Worm (Caenorhabditis elegans) whole organism, L1 larva: ENCODE results near the gene acr-9.
A peak's percentile ranks its signal among the peaks of the same experiment; 100 is the strongest.

ENCODE experiments used
- C04F5.9 ChIP-seq: sonication (generic microtip); optimal IDR thresholded peaks from 2 replicates; lab custom pipeline; 2016; ENCODE audit warnings: missing genetic modification characterization, missing compliant biosample characterization
- C16A3.4 ChIP-seq: fragments of 150-350 bp; optimal IDR thresholded peaks from 2 replicates; lab custom pipeline; 2014; ENCODE audit warnings: missing biosample characterization, missing genetic modification characterization
- C34B4.2 ChIP-seq: sonication (generic microtip); optimal IDR thresholded peaks from 2 replicates; lab custom pipeline; 2017; ENCODE audit warnings: mild to moderate bottlenecking, missing genetic modification characterization, missing compliant biosample characterization
- F16B12.6 ChIP-seq: fragments of 150-350 bp; optimal IDR thresholded peaks from 2 replicates; lab custom pipeline; 2014; ENCODE audit warnings: missing biosample characterization, missing genetic modification characterization
- Y116A8C.19 ChIP-seq: sonication (generic microtip); optimal IDR thresholded peaks from 2 replicates; lab custom pipeline; 2016; ENCODE audit warnings: missing compliant biosample characterization, missing genetic modification characterization, borderline replicate concordance
- aly-2 ChIP-seq: fragments of 150-350 bp; optimal IDR thresholded peaks from 2 replicates; lab custom pipeline; 2014; ENCODE audit warnings: missing biosample characterization, missing genetic modification characterization
- ceh-63 ChIP-seq: fragments of 200-800 bp; sonication (Bioruptor generic); optimal IDR thresholded peaks from 2 replicates; lab custom pipeline; 2018; ENCODE audit warnings: mild to moderate bottlenecking, missing genetic modification characterization, missing compliant biosample characterization
- ceh-82 ChIP-seq, 3 experiments: fragments of 150-350 bp in 1 of 3; sonication (generic microtip) in 2 of 3; optimal IDR thresholded peaks; 2 replicates each; lab custom pipeline; 2014 to 2017; ENCODE audit warnings: missing biosample characterization in 3 of 3, missing genetic modification characterization in 3 of 3
- ceh-90 ChIP-seq: sonication (generic microtip); optimal IDR thresholded peaks from 2 replicates; lab custom pipeline; 2016; ENCODE audit warnings: missing genetic modification characterization, missing compliant biosample characterization
- ces-1 ChIP-seq: fragments of 150-350 bp; optimal IDR thresholded peaks from 2 replicates; lab custom pipeline; 2014; ENCODE audit warnings: missing biosample characterization, missing genetic modification reagents, missing genetic modification characterization
- efl-1 ChIP-seq, 4 experiments: fragments of 150-350 bp; optimal IDR thresholded peaks in 3 of 4; peaks in 1 of 4; 1 replicate in 1 of 4; 2 replicates in 3 of 4; lab custom pipeline; 2014; ENCODE audit warnings: missing biosample characterization in 2 of 4, missing genetic modification characterization in 2 of 4, missing genetic modification reagents in 2 of 4
- egl-13 ChIP-seq: sonication (generic microtip); optimal IDR thresholded peaks from 2 replicates; lab custom pipeline; 2016; ENCODE audit warnings: missing genotype, missing genetic modification reagents, missing genetic modification characterization, missing compliant biosample characterization
- egl-27 ChIP-seq, 2 experiments: fragments of 150-350 bp in 1 of 2; sonication (generic microtip); optimal IDR thresholded peaks; 3 replicates each; lab custom pipeline; 2017 to 2018; ENCODE audit warnings: missing biosample characterization in 2 of 2, missing genetic modification characterization in 2 of 2, missing genetic modification reagents in 2 of 2
- elt-3 ChIP-seq, 6 experiments: fragments of 150-350 bp in 1 of 6; sonication (generic microtip); optimal IDR thresholded peaks; 2 replicates each; lab custom pipeline; 2017 to 2018; ENCODE audit warnings: missing biosample characterization in 6 of 6, missing genetic modification characterization in 6 of 6, inconsistent platforms in 1 of 6
- ets-5 ChIP-seq: fragments of 200-800 bp; sonication (Bioruptor generic); IDR thresholded peaks from 2 replicates; pipeline ENCODE4 v1.3.6; 2022; ENCODE audit warnings: missing genetic modification characterization, missing compliant biosample characterization
- fkh-10 ChIP-seq: sonication (generic microtip); optimal IDR thresholded peaks from 2 replicates; lab custom pipeline; 2017; ENCODE audit warnings: missing biosample characterization, missing genetic modification reagents, missing genetic modification characterization
- fos-1 ChIP-seq: fragments of 150-350 bp; optimal IDR thresholded peaks from 2 replicates; lab custom pipeline; 2014; ENCODE audit warnings: missing biosample characterization, missing genetic modification characterization
- hlh-4 ChIP-seq: sonication (generic microtip); optimal IDR thresholded peaks from 2 replicates; lab custom pipeline; 2016; ENCODE audit warnings: mild to moderate bottlenecking, missing genetic modification characterization, missing compliant biosample characterization
- hpl-2 ChIP-seq: fragments of 150-350 bp; optimal IDR thresholded peaks from 2 replicates; lab custom pipeline; 2014; ENCODE audit warnings: missing biosample characterization, missing genetic modification reagents, missing genetic modification characterization
- lin-13 ChIP-seq: fragments of 150-350 bp; optimal IDR thresholded peaks from 2 replicates; lab custom pipeline; 2014; ENCODE audit warnings: missing biosample characterization, missing genetic modification reagents, missing genetic modification characterization
- lin-15B ChIP-seq: fragments of 150-350 bp; sonication (generic microtip); optimal IDR thresholded peaks from 3 replicates; lab custom pipeline; 2014; ENCODE audit warnings: missing biosample characterization, missing genetic modification characterization
- lin-35 ChIP-seq, 2 experiments: fragments of 150-350 bp; optimal IDR thresholded peaks; 2 replicates each; lab custom pipeline; 2014; ENCODE audit warnings: missing biosample characterization in 2 of 2, missing genetic modification characterization in 2 of 2, missing genetic modification reagents in 2 of 2
- lin-39 ChIP-seq: fragments of 150-350 bp; optimal IDR thresholded peaks from 2 replicates; lab custom pipeline; 2014; ENCODE audit warnings: missing biosample characterization, missing genetic modification reagents, missing genetic modification characterization
- lsy-2 ChIP-seq, 2 experiments: fragments of 150-350 bp; optimal IDR thresholded peaks; 2 replicates each; lab custom pipeline; 2014; ENCODE audit warnings: missing biosample characterization in 2 of 2, missing genetic modification characterization in 2 of 2
- mdl-1 ChIP-seq, 2 experiments: fragments of 150-350 bp; optimal IDR thresholded peaks; 2 replicates each; lab custom pipeline; 2014 to 2017; ENCODE audit warnings: missing biosample characterization in 2 of 2, missing genetic modification characterization in 2 of 2, inconsistent platforms in 1 of 2
- mef-2 ChIP-seq: fragments of 150-350 bp; optimal IDR thresholded peaks from 2 replicates; lab custom pipeline; 2014; ENCODE audit warnings: missing biosample characterization, missing genetic modification characterization
- mep-1 ChIP-seq: fragments of 150-350 bp; optimal IDR thresholded peaks from 2 replicates; lab custom pipeline; 2014; ENCODE audit warnings: missing biosample characterization, missing genetic modification characterization
- nhr-19 ChIP-seq: fragments of 200-800 bp; sonication (Bioruptor generic); conservative IDR thresholded peaks from 2 replicates; pipeline ENCODE4 v1.3.6; 2022; ENCODE audit warnings: missing genetic modification characterization, missing compliant biosample characterization
- nhr-20 ChIP-seq: sonication (generic microtip); optimal IDR thresholded peaks from 2 replicates; lab custom pipeline; 2016; ENCODE audit warnings: mild to moderate bottlenecking, missing genetic modification characterization, missing compliant biosample characterization
- nhr-237 ChIP-seq: fragments of 150-350 bp; optimal IDR thresholded peaks from 2 replicates; lab custom pipeline; 2014; ENCODE audit warnings: missing biosample characterization, missing genetic modification characterization
- nhr-28 ChIP-seq: fragments of 150-350 bp; optimal IDR thresholded peaks from 2 replicates; lab custom pipeline; 2014; ENCODE audit warnings: missing biosample characterization, missing genetic modification characterization
- nhr-71 ChIP-seq: sonication (generic microtip); optimal IDR thresholded peaks from 2 replicates; lab custom pipeline; 2016; ENCODE audit warnings: mild to moderate bottlenecking, missing genetic modification characterization, moderate library complexity, missing compliant biosample characterization
- nhr-76 ChIP-seq: sonication (generic microtip); optimal IDR thresholded peaks from 2 replicates; lab custom pipeline; 2017; ENCODE audit warnings: missing biosample characterization, missing genetic modification characterization
- nhr-77 ChIP-seq: fragments of 150-350 bp; optimal IDR thresholded peaks from 2 replicates; lab custom pipeline; 2014; ENCODE audit warnings: missing biosample characterization, missing genetic modification characterization
- nhr-84 ChIP-seq: sonication (generic microtip); optimal IDR thresholded peaks from 2 replicates; lab custom pipeline; 2017; ENCODE audit warnings: missing biosample characterization, missing genetic modification characterization
- nhr-85 ChIP-seq: sonication (generic microtip); peaks from one replicate; lab custom pipeline; 2016; ENCODE audit warnings: missing genetic modification characterization, inconsistent platforms, missing compliant biosample characterization
- pax-3 ChIP-seq: fragments of 200-800 bp; sonication (Bioruptor generic); optimal IDR thresholded peaks from 2 replicates; lab custom pipeline; 2018; ENCODE audit warnings: mild to moderate bottlenecking, missing genetic modification characterization, moderate library complexity, missing compliant biosample characterization
- rnt-1 ChIP-seq: sonication (generic microtip); optimal IDR thresholded peaks from 2 replicates; lab custom pipeline; 2016; ENCODE audit warnings: mild to moderate bottlenecking, missing genetic modification characterization, moderate library complexity, missing compliant biosample characterization
- skn-1 ChIP-seq: fragments of 150-350 bp; optimal IDR thresholded peaks from 2 replicates; lab custom pipeline; 2014; ENCODE audit warnings: missing biosample characterization, missing genetic modification characterization
- snpc-4 ChIP-seq: fragments of 150-350 bp; optimal IDR thresholded peaks from 2 replicates; lab custom pipeline; 2014; ENCODE audit warnings: missing biosample characterization, missing genetic modification characterization
- snu-23 ChIP-seq: sonication (generic microtip); optimal IDR thresholded peaks from 2 replicates; lab custom pipeline; 2016; ENCODE audit warnings: missing genetic modification characterization, missing compliant biosample characterization
- sox-4 ChIP-seq: sonication (generic microtip); optimal IDR thresholded peaks from 2 replicates; lab custom pipeline; 2016; ENCODE audit warnings: missing genetic modification characterization, missing compliant biosample characterization
- sptf-1 ChIP-seq: fragments of 150-350 bp; optimal IDR thresholded peaks from 2 replicates; lab custom pipeline; 2014; ENCODE audit warnings: missing biosample characterization, missing genetic modification characterization
- sup-37 ChIP-seq: fragments of 200-800 bp; sonication (Bioruptor generic); optimal IDR thresholded peaks from 2 replicates; lab custom pipeline; 2018; ENCODE audit warnings: mild to moderate bottlenecking, missing genetic modification characterization, missing compliant biosample characterization
- swsn-7 ChIP-seq: sonication (generic microtip); optimal IDR thresholded peaks from 2 replicates; lab custom pipeline; 2016; ENCODE audit warnings: missing genetic modification characterization, missing compliant biosample characterization
- tbx-2 ChIP-seq: sonication (generic microtip); optimal IDR thresholded peaks from 2 replicates; lab custom pipeline; 2016; ENCODE audit warnings: missing genetic modification characterization, missing compliant biosample characterization
- tlp-1 ChIP-seq: fragments of 150-350 bp; optimal IDR thresholded peaks from 2 replicates; lab custom pipeline; 2014; ENCODE audit warnings: missing biosample characterization, missing genetic modification characterization
- unc-62 ChIP-seq: fragments of 150-350 bp; optimal IDR thresholded peaks from 2 replicates; lab custom pipeline; 2014; ENCODE audit warnings: missing biosample characterization, missing genetic modification reagents, missing genetic modification characterization
- unc-86 ChIP-seq: sonication (generic microtip); optimal IDR thresholded peaks from 2 replicates; lab custom pipeline; 2016; ENCODE audit warnings: missing genetic modification characterization, missing compliant biosample characterization
- unc-98 ChIP-seq: fragments of 200-800 bp; sonication (Bioruptor generic); IDR thresholded peaks from 2 replicates; pipeline ENCODE4 v1.3.6; 2022; ENCODE audit warnings: missing genetic modification characterization, missing compliant biosample characterization
- vab-15 ChIP-seq: sonication (generic microtip); optimal IDR thresholded peaks from 2 replicates; lab custom pipeline; 2017; ENCODE audit warnings: missing genotype, mild to moderate bottlenecking, missing genetic modification characterization, missing compliant biosample characterization
- zag-1 ChIP-seq: fragments of 150-350 bp; optimal IDR thresholded peaks from 2 replicates; lab custom pipeline; 2014; ENCODE audit warnings: missing biosample characterization, missing genetic modification characterization
- zip-4 ChIP-seq: fragments of 200-800 bp; sonication (Bioruptor generic); optimal IDR thresholded peaks from 2 replicates; lab custom pipeline; 2018; ENCODE audit warnings: mild to moderate bottlenecking, missing genetic modification characterization, moderate library complexity, missing compliant biosample characterization
- ztf-4 ChIP-seq: fragments of 150-350 bp; optimal IDR thresholded peaks from 2 replicates; lab custom pipeline; 2014; ENCODE audit warnings: missing biosample characterization, missing genetic modification characterization

The acr-9 gene

DNA sequence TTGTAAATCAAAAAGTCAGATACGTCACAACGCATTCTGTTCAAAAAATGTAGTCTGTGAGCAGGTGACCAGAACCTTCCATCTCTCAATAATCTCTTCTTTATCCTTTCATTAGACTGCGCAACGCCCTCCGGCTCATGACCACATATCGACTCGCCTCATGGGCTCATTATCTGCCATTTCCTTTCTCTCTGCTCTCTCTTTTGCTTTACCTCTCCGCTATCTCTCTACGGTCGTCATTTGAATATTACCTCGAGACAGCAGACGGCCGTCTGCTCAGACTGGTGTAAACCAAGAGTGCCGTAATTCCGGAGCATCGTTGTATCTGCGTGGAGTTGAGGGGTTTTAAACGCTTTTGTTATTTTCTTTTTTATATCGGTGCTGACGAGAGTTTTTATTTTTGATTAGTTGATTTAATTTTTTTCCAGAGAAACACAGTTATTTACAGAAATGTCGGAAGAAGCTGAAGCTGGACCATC lies 48.6 kb downstream of the acr-9 start, which contains the start of gene bra-1 (continued):
- TF ChIP-seq sup-37: no peak
- TF ChIP-seq mdl-1 (tag; optimal IDR thresholded peaks at IDR 0.05; lab: Kevin White, UChicago): no peak
- TF ChIP-seq sptf-1: no peak
- TF ChIP-seq aly-2 (tag; lab: Kevin White, UChicago): no peak
- peak; percentile 12 for TF ChIP-seq lin-15B (tag; lab: Kevin White, UChicago)
- peak; percentile 29 to 32 for TF ChIP-seq efl-1 (optimal IDR thresholded peaks at IDR 0.05; lab: Kevin White, UChicago)
- TF ChIP-seq efl-1 (GFP tag; optimal IDR thresholded peaks at IDR 0.05 in 1 of 2; lab: Kevin White, UChicago): peak; percentile 16 to 61
- no peak for TF ChIP-seq nhr-85 (tag; lab: Kevin White, UChicago)
- no peak for TF ChIP-seq hpl-2 (GFP tag; lab: Kevin White, UChicago)
- TF ChIP-seq hlh-4 (tag; lab: Kevin White, UChicago): no peak
- TF ChIP-seq mep-1 (tag; lab: Kevin White, UChicago): peak; percentile 60
- no peak for TF ChIP-seq egl-27 (tag; optimal IDR thresholded peaks at IDR 0.05; lab: Kevin White, UChicago)
- no peak for TF ChIP-seq ets-5
- TF ChIP-seq snu-23 (GFP tag; lab: Kevin White, UChicago): peak; percentile 69
- no peak for TF ChIP-seq zip-4
- TF ChIP-seq nhr-77: peak; percentile 23
- TF ChIP-seq vab-15 (tag; lab: Kevin White, UChicago): peak; percentile 18
- TF ChIP-seq pax-3: peak; percentile 72
- TF ChIP-seq lsy-2 (tag; optimal IDR thresholded peaks at IDR 0.05; lab: Kevin White, UChicago): peak; percentile 47 to 59
- peak; percentile 20 for TF ChIP-seq lin-13 (GFP tag; lab: Kevin White, UChicago)
- no peak for TF ChIP-seq lin-39 (tag; lab: Kevin White, UChicago)
- no peak for TF ChIP-seq unc-62 (GFP tag; lab: Kevin White, UChicago)
- TF ChIP-seq ces-1 (GFP tag; lab: Kevin White, UChicago): no peak
- TF ChIP-seq nhr-71 (tag; lab: Kevin White, UChicago): peak; percentile 83
- peak; percentile 12 for TF ChIP-seq rnt-1 (tag; lab: Kevin White, UChicago)
- peak; percentile 50 for TF ChIP-seq fos-1
- no peak for TF ChIP-seq nhr-76 (tag; lab: Kevin White, UChicago)
- no peak for TF ChIP-seq ceh-90 (tag; lab: Kevin White, UChicago)
- TF ChIP-seq fkh-10 (GFP tag; lab: Kevin White, UChicago): peak; percentile 31
- no peak for TF ChIP-seq nhr-28 (tag; lab: Kevin White, UChicago)
- TF ChIP-seq skn-1: peak; percentile 27
- TF ChIP-seq mef-2 (tag; lab: Kevin White, UChicago): no peak
- TF ChIP-seq ceh-63: no peak
- peak; percentile 12; the same call in 1 of the 2 replicates for TF ChIP-seq nhr-19
- TF ChIP-seq C04F5.9: no peak
- peak; percentile 72 for TF ChIP-seq nhr-20 (tag; lab: Kevin White, UChicago)
- peak; percentile 52 for TF ChIP-seq C16A3.4 (tag; lab: Kevin White, UChicago)
- TF ChIP-seq zag-1 (tag; lab: Kevin White, UChicago): no peak
- TF ChIP-seq ztf-4: peak; percentile 29
- peak; percentile 71 for TF ChIP-seq swsn-7
- no peak for TF ChIP-seq nhr-237 (tag; lab: Kevin White, UChicago)
- peak; percentile 28 for TF ChIP-seq snpc-4 (tag; lab: Kevin White, UChicago)
- peak; percentile 75 for TF ChIP-seq unc-86
- no peak for TF ChIP-seq tlp-1 (tag; lab: Kevin White, UChicago)
- TF ChIP-seq lin-35 (GFP tag; optimal IDR thresholded peaks at IDR 0.05; lab: Kevin White, UChicago): peak; percentile 47 to 52
- no peak for TF ChIP-seq Y116A8C.19 (tag; lab: Kevin White, UChicago)
- no peak for TF ChIP-seq nhr-84 (tag; lab: Kevin White, UChicago)
- peak in 1 of 3 experiments; percentile 68 for TF ChIP-seq ceh-82 (tag; optimal IDR thresholded peaks at IDR 0.05; lab: Kevin White, UChicago)
- no peak for TF ChIP-seq unc-98
- TF ChIP-seq sox-4: peak; percentile 68
- TF ChIP-seq egl-13 (tag; lab: Kevin White, UChicago): peak; percentile 86
- TF ChIP-seq C34B4.2: no peak
- no peak for TF ChIP-seq F16B12.6 (tag; lab: Kevin White, UChicago)
- peak; percentile 69 for TF ChIP-seq tbx-2 (tag; lab: Kevin White, UChicago)
- no peak for TF ChIP-seq elt-3 (tag; optimal IDR thresholded peaks at IDR 0.05; lab: Kevin White, UChicago)
